Worm (Caenorhabditis elegans): ENCODE measurements around the gene C01C4.2.

DNA sequence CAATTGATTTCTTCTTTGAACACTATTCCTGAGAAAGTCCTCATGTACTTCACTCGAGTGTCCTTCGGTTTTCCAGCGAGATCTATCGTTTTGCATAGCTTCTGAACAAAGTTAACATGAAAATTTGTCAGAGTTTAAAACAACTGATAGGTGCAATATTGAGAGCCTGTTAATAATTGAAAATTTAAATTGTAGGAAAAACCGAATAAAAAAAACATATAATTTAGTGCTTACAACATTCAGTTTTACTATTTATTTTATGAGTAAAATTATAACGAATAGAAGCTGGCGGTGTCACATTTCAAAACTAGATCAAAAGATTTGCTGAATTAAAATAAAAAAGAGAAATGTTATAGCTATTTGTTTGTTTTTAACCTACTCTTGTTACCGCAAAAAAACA lies 21.8 kb upstream of the C01C4.2 start, which contains the start of gene C02F12.8:
- TF ChIP-seq eyg-1 (tag; optimal IDR thresholded peaks at IDR 0.05): no peak
- TF ChIP-seq odd-2 (tag; optimal IDR thresholded peaks at IDR 0.05): no peak
- TF ChIP-seq sox-4 (tag; optimal IDR thresholded peaks at IDR 0.05): no peak
- no peak for TF ChIP-seq ceh-9 (tag; optimal IDR thresholded peaks at IDR 0.05)
- TF ChIP-seq hlh-30 (tag; optimal IDR thresholded peaks at IDR 0.05; ENCODE audit: insufficient read depth): no peak
- TF ChIP-seq fkh-10 (GFP tag; optimal IDR thresholded peaks at IDR 0.05): no peak
- TF ChIP-seq ama-1 (optimal IDR thresholded peaks at IDR 0.05): no peak
- no peak for TF ChIP-seq pros-1 (tag; optimal IDR thresholded peaks at IDR 0.05)
- no peak for TF ChIP-seq unc-42 (tag; optimal IDR thresholded peaks at IDR 0.05)
- TF ChIP-seq rnt-1 (tag; optimal IDR thresholded peaks at IDR 0.05): no peak
- no peak for TF ChIP-seq pha-2 (tag; optimal IDR thresholded peaks at IDR 0.05)
- TF ChIP-seq unc-86 (tag; optimal IDR thresholded peaks at IDR 0.05): no peak
- TF ChIP-seq gmeb-2 (tag; optimal IDR thresholded peaks at IDR 0.05): no peak
